Worm (Caenorhabditis elegans) whole organism, L1 larva: ENCODE data around the gene T27E7.9.

ENCODE experiments used
- C04F5.9 ChIP-seq: sonication (generic microtip); optimal IDR thresholded peaks from 2 replicates; lab custom pipeline; 2016; ENCODE audit warnings: missing genetic modification characterization, missing compliant biosample characterization
- C34B4.2 ChIP-seq: sonication (generic microtip); optimal IDR thresholded peaks from 2 replicates; lab custom pipeline; 2017; ENCODE audit warnings: mild to moderate bottlenecking, missing genetic modification characterization, missing compliant biosample characterization
- F16B12.6 ChIP-seq: fragments of 150-350 bp; optimal IDR thresholded peaks from 2 replicates; lab custom pipeline; 2014; ENCODE audit warnings: missing biosample characterization, missing genetic modification characterization
- Y116A8C.19 ChIP-seq: sonication (generic microtip); optimal IDR thresholded peaks from 2 replicates; lab custom pipeline; 2016; ENCODE audit warnings: missing compliant biosample characterization, missing genetic modification characterization, borderline replicate concordance
- aly-2 ChIP-seq: fragments of 150-350 bp; optimal IDR thresholded peaks from 2 replicates; lab custom pipeline; 2014; ENCODE audit warnings: missing biosample characterization, missing genetic modification characterization
- blmp-1 ChIP-seq: fragments of 150-350 bp; optimal IDR thresholded peaks from 2 replicates; lab custom pipeline; 2014; ENCODE audit warnings: missing biosample characterization, missing genetic modification characterization
- ceh-88 ChIP-seq: fragments of 200-800 bp; sonication (Bioruptor generic); IDR thresholded peaks from 2 replicates; pipeline ENCODE4 v1.3.6; 2022; ENCODE audit warnings: missing genetic modification characterization, missing compliant biosample characterization
- dsc-1 ChIP-seq: sonication (generic microtip); optimal IDR thresholded peaks from 2 replicates; lab custom pipeline; 2016; ENCODE audit warnings: mild to moderate bottlenecking, missing genetic modification characterization, missing compliant biosample characterization
- efl-1 ChIP-seq, 4 experiments: fragments of 150-350 bp; optimal IDR thresholded peaks in 3 of 4; peaks in 1 of 4; 1 replicate in 1 of 4; 2 replicates in 3 of 4; lab custom pipeline; 2014; ENCODE audit warnings: missing biosample characterization in 2 of 4, missing genetic modification characterization in 2 of 4, missing genetic modification reagents in 2 of 4
- egl-13 ChIP-seq: sonication (generic microtip); optimal IDR thresholded peaks from 2 replicates; lab custom pipeline; 2016; ENCODE audit warnings: missing genotype, missing genetic modification reagents, missing genetic modification characterization, missing compliant biosample characterization
- elt-2 ChIP-seq: sonication (generic microtip); optimal IDR thresholded peaks from 2 replicates; lab custom pipeline; 2016; ENCODE audit warnings: missing genetic modification characterization, mild to moderate bottlenecking, inconsistent platforms, missing compliant biosample characterization, missing genetic modification reagents
- fkh-10 ChIP-seq: sonication (generic microtip); optimal IDR thresholded peaks from 2 replicates; lab custom pipeline; 2017; ENCODE audit warnings: missing biosample characterization, missing genetic modification reagents, missing genetic modification characterization
- hpl-2 ChIP-seq: fragments of 150-350 bp; optimal IDR thresholded peaks from 2 replicates; lab custom pipeline; 2014; ENCODE audit warnings: missing biosample characterization, missing genetic modification reagents, missing genetic modification characterization
- irx-1 ChIP-seq: sonication (generic microtip); optimal IDR thresholded peaks from 2 replicates; lab custom pipeline; 2016; ENCODE audit warnings: missing genetic modification characterization, missing compliant biosample characterization
- isw-1 ChIP-seq: fragments of 200-800 bp; sonication (Bioruptor generic); IDR thresholded peaks from 2 replicates; pipeline ENCODE4 v1.3.6; 2022; ENCODE audit warnings: missing genetic modification characterization, missing compliant biosample characterization
- jun-1 ChIP-seq: fragments of 150-350 bp; optimal IDR thresholded peaks from 2 replicates; lab custom pipeline; 2014; ENCODE audit warnings: missing biosample characterization, missing genetic modification reagents, missing genetic modification characterization
- lir-3 ChIP-seq: sonication (generic microtip); optimal IDR thresholded peaks from 2 replicates; lab custom pipeline; 2016; ENCODE audit warnings: mild to moderate bottlenecking, missing genetic modification characterization, moderate library complexity, missing compliant biosample characterization; ENCODE audit not compliant: poor library complexity
- lsy-2 ChIP-seq, 2 experiments: fragments of 150-350 bp; optimal IDR thresholded peaks; 2 replicates each; lab custom pipeline; 2014; ENCODE audit warnings: missing biosample characterization in 2 of 2, missing genetic modification characterization in 2 of 2
- mab-9 ChIP-seq: fragments of 200-800 bp; sonication (Bioruptor generic); IDR thresholded peaks from 2 replicates; pipeline ENCODE4 v1.3.6; 2022; ENCODE audit warnings: missing genetic modification reagents, missing genetic modification characterization, missing compliant biosample characterization
- mef-2 ChIP-seq: fragments of 150-350 bp; optimal IDR thresholded peaks from 2 replicates; lab custom pipeline; 2014; ENCODE audit warnings: missing biosample characterization, missing genetic modification characterization
- nhr-12 ChIP-seq: sonication (generic microtip); optimal IDR thresholded peaks from 2 replicates; lab custom pipeline; 2017; ENCODE audit warnings: missing biosample characterization, missing genetic modification characterization
- nhr-20 ChIP-seq: sonication (generic microtip); optimal IDR thresholded peaks from 2 replicates; lab custom pipeline; 2016; ENCODE audit warnings: mild to moderate bottlenecking, missing genetic modification characterization, missing compliant biosample characterization
- nhr-76 ChIP-seq: sonication (generic microtip); optimal IDR thresholded peaks from 2 replicates; lab custom pipeline; 2017; ENCODE audit warnings: missing biosample characterization, missing genetic modification characterization
- nhr-85 ChIP-seq: sonication (generic microtip); peaks from one replicate; lab custom pipeline; 2016; ENCODE audit warnings: missing genetic modification characterization, inconsistent platforms, missing compliant biosample characterization
- pax-3 ChIP-seq: fragments of 200-800 bp; sonication (Bioruptor generic); optimal IDR thresholded peaks from 2 replicates; lab custom pipeline; 2018; ENCODE audit warnings: mild to moderate bottlenecking, missing genetic modification characterization, moderate library complexity, missing compliant biosample characterization
- rnt-1 ChIP-seq: sonication (generic microtip); optimal IDR thresholded peaks from 2 replicates; lab custom pipeline; 2016; ENCODE audit warnings: mild to moderate bottlenecking, missing genetic modification characterization, moderate library complexity, missing compliant biosample characterization
- skn-1 ChIP-seq: fragments of 150-350 bp; optimal IDR thresholded peaks from 2 replicates; lab custom pipeline; 2014; ENCODE audit warnings: missing biosample characterization, missing genetic modification characterization
- snpc-4 ChIP-seq: fragments of 150-350 bp; optimal IDR thresholded peaks from 2 replicates; lab custom pipeline; 2014; ENCODE audit warnings: missing biosample characterization, missing genetic modification characterization
- swsn-7 ChIP-seq: sonication (generic microtip); optimal IDR thresholded peaks from 2 replicates; lab custom pipeline; 2016; ENCODE audit warnings: missing genetic modification characterization, missing compliant biosample characterization
- tlp-1 ChIP-seq: fragments of 150-350 bp; optimal IDR thresholded peaks from 2 replicates; lab custom pipeline; 2014; ENCODE audit warnings: missing biosample characterization, missing genetic modification characterization
- unc-130 ChIP-seq: fragments of 150-350 bp; optimal IDR thresholded peaks from 2 replicates; lab custom pipeline; 2017; ENCODE audit warnings: missing biosample characterization, missing genetic modification characterization, inconsistent platforms
- vab-15 ChIP-seq: sonication (generic microtip); optimal IDR thresholded peaks from 2 replicates; lab custom pipeline; 2017; ENCODE audit warnings: missing genotype, mild to moderate bottlenecking, missing genetic modification characterization, missing compliant biosample characterization
- xbp-1 ChIP-seq: sonication (generic microtip); optimal IDR thresholded peaks from 2 replicates; lab custom pipeline; 2016; ENCODE audit warnings: missing genetic modification characterization, missing compliant biosample characterization
- zag-1 ChIP-seq: fragments of 150-350 bp; optimal IDR thresholded peaks from 2 replicates; lab custom pipeline; 2014; ENCODE audit warnings: missing biosample characterization, missing genetic modification characterization

The T27E7.9 gene

DNA sequence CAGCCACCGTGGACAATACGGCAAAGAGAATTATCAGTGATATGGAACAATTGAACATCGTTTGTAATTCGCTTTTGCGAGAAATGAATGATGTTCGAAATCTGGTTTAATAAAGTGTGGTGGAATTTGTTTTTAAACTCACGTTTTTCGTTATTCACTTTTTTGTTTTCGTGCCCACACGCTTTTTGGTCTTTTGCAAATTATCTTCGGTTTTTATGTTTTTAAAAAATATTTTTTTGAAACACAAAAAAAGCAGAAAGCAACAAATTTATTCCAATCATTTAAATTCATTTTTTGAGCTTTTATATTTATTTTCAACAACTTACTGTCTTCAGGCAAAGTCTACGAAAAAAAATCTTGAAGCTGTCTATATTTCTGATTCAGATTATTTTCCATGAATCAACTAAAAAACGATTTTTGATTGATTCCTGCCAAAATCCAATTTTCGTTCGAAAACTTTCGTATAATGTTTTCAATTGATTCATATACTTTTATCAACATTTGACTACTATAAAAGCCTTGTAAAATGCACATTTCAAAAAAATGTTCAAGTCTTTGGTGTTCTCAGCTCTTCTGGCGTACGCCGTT lies 25.2 kb upstream of the T27E7.9 start, which contains the start of the genes Y57G11B.3 and Y57G11B.5:
Gene Y57G11B.3, minus strand, starts transcription at position 101 of the 588 bp plus-strand sequence.
Gene Y57G11B.5, plus strand, starts transcription at position 538 of the 588 bp plus-strand sequence.
- TF ChIP-seq unc-130: no peak

DNA sequence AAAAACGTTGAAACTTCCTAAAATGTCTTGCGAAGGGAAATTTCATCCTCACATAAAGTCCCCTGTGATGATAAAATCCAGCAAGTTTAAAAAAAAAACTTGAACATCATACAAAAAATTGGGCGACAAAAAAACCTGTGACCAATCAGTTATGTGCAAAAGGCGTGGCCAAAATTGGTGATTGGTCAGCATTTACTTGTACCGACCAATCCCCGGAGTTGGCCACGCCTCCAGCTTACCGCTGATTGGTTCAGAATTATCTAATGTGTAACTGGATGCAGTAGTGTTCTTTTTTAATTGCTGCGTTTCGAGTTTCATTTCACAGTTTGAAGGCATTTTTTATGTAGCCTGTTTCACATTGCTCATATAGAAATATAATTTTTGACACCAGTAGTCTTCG lies 23.9 kb upstream of the T27E7.9 start:
- TF ChIP-seq tlp-1 (no peak), lsy-2 (tag; optimal IDR thresholded peaks at IDR 0.05; lab: Kevin White, UChicago) (no peak), lir-3 (tag; lab: Kevin White, UChicago) (no peak), egl-13 (tag; lab: Kevin White, UChicago) (no peak), hpl-2 (no peak), aly-2 (no peak), mef-2 (no peak), ceh-88 (no peak), snpc-4 (tag; lab: Kevin White, UChicago) (no peak)

DNA sequence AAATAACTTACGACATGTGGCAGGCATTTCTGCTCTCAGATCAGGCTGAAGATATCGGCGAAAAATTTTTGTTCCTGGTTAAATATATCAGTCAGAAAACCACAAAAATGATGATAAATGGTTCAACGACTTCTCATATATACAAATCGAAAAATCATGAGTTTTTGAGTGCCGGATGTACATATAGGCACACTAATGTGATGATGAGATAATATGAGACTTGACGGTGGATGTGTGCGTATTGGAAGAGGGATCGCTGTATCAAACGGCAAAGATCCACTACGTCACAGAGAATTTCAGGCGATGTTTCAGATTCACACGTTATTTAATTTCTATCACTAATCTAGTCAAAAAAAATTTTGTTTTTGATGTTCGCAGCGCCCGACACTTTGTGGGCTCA lies 23.4 kb upstream of the T27E7.9 start, which contains the start of gene glb-34:
Gene glb-34, minus strand, starts transcription at position 101 of the 400 bp plus-strand sequence.
- TF ChIP-seq xbp-1 (tag; lab: Kevin White, UChicago) (no peak), jun-1 (no peak), egl-13 (tag; lab: Kevin White, UChicago) (no peak), efl-1 (optimal IDR thresholded peaks at IDR 0.05; lab: Kevin White, UChicago) (no peak), efl-1 (GFP tag; optimal IDR thresholded peaks at IDR 0.05 in 1 of 2; lab: Kevin White, UChicago) (no peak), skn-1 (tag; lab: Kevin White, UChicago) (no peak), unc-130 (no peak), pax-3 (tag; lab: Kevin White, UChicago) (no peak), lir-3 (tag; lab: Kevin White, UChicago) (no peak), Y116A8C.19 (tag; lab: Kevin White, UChicago) (no peak), irx-1 (no peak), F16B12.6 (no peak), fkh-10 (no peak), zag-1 (no peak)

DNA sequence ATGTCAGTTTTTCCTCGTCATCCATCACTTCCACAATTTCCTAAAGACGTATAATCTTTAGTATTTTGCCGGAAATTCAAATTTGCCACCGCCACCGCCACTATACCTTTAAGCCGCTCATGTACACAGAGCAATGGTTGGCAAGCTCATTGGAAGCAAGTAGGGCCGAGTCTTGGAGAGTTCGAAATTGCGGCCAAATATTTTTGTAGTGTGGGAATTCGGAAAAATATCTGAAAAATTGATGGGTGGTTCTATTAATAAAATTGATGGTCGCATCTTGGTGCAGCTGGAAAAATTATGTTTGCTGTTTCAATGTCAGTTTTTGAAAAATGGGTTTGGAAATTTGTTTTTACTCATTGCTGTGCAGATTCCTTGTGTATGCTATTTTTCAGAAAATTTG lies 22.4 kb upstream of the T27E7.9 start:
- no peak for TF ChIP-seq aly-2
- TF ChIP-seq isw-1 (GFP tag; lab: Robert Waterston, UW): no peak
- TF ChIP-seq mab-9 (GFP tag; lab: Robert Waterston, UW): no peak
- no peak for TF ChIP-seq hpl-2
- no peak for TF ChIP-seq xbp-1 (tag; lab: Kevin White, UChicago)
- TF ChIP-seq rnt-1: no peak
- no peak for TF ChIP-seq vab-15 (tag; lab: Kevin White, UChicago)
- TF ChIP-seq C34B4.2 (tag; lab: Kevin White, UChicago): no peak
- no peak for TF ChIP-seq blmp-1 (tag; lab: Kevin White, UChicago)
- no peak for TF ChIP-seq nhr-12 (tag; lab: Kevin White, UChicago)
- no peak for TF ChIP-seq nhr-20 (tag; lab: Kevin White, UChicago)
- no peak for TF ChIP-seq swsn-7 (tag; lab: Kevin White, UChicago)
- TF ChIP-seq elt-2 (tag; lab: Kevin White, UChicago): no peak
- no peak for TF ChIP-seq C04F5.9
- no peak for TF ChIP-seq mef-2
- TF ChIP-seq dsc-1 (tag; lab: Kevin White, UChicago): no peak
- TF ChIP-seq Y116A8C.19 (tag; lab: Kevin White, UChicago): no peak
- TF ChIP-seq, all 84 proteins: peak for 0

ce11 chrIV:14565062-14565461 lies 15.9 kb upstream of the T27E7.9 start, which contains the start of gene Y57G11B.2:
Gene Y57G11B.2, plus strand, starts transcription at chrIV:14565362.
- TF ChIP-seq nhr-76 (tag; lab: Kevin White, UChicago) (no peak), mef-2 (no peak), lsy-2 (tag; optimal IDR thresholded peaks at IDR 0.05; lab: Kevin White, UChicago) (no peak), nhr-85 (tag; lab: Kevin White, UChicago) (peak; percentile 9)
